Worm (Caenorhabditis elegans): ENCODE measurements around the gene moa-1.

moa-1 gene

ce11 chrIII:1997569-1997968 lies 27.9 kb upstream of the moa-1 start, which contains the start of gene lgc-42:
lgc-42 (plus strand) TSS chrIII:1997869.
- no peak for TF ChIP-seq fkh-4 (tag; optimal IDR thresholded peaks at IDR 0.05; ENCODE audit: borderline replicate concordance)
- peak; percentile 1 for TF ChIP-seq nhr-85 (tag)

- no peak for TF ChIP-seq ceh-63 (GFP tag; optimal IDR thresholded peaks at IDR 0.05)
- no peak for TF ChIP-seq ceh-90 (tag; optimal IDR thresholded peaks at IDR 0.05)
- no peak for TF ChIP-seq hpl-2 (GFP tag; optimal IDR thresholded peaks at IDR 0.05)
- no peak for TF ChIP-seq fkh-10 (GFP tag; optimal IDR thresholded peaks at IDR 0.05)
- TF ChIP-seq nhr-47 (tag; optimal IDR thresholded peaks at IDR 0.05), result no peak
- TF ChIP-seq lsy-2 (tag; optimal IDR thresholded peaks at IDR 0.05), result no peak
- TF ChIP-seq lin-13 (GFP tag; optimal IDR thresholded peaks at IDR 0.05), result no peak
- TF ChIP-seq blmp-1 (tag; optimal IDR thresholded peaks at IDR 0.05), result no peak
- TF ChIP-seq nhr-85 (tag), result no peak
Observed at ce11 chrIII:1989940-1990339, 20.2 kb upstream of the moa-1 start.

- no peak for TF ChIP-seq ceh-63 (GFP tag; optimal IDR thresholded peaks at IDR 0.05)
- TF ChIP-seq sox-4 (tag; optimal IDR thresholded peaks at IDR 0.05), result no peak
- no peak for TF ChIP-seq aly-2 (tag; optimal IDR thresholded peaks at IDR 0.05)
- TF ChIP-seq hlh-17 (GFP tag; optimal IDR thresholded peaks at IDR 0.05; ENCODE audit: borderline replicate concordance), result no peak
- no peak for TF ChIP-seq efl-1 (optimal IDR thresholded peaks at IDR 0.05)
- peak in 1 of 2 experiments; percentile 29 for TF ChIP-seq efl-1 (GFP tag; optimal IDR thresholded peaks at IDR 0.05 in 1 of 2)
- no peak for TF ChIP-seq unc-62 (GFP tag; optimal IDR thresholded peaks at IDR 0.05)
- no peak for TF ChIP-seq ceh-8 (GFP tag; optimal IDR thresholded peaks at IDR 0.05)
Observed at ce11 chrIII:1987693-1988092, 18.0 kb upstream of the moa-1 start, which contains the start of gene Y39A3B.8. Y39A3B.8 (plus strand) TSS chrIII:1987993.

- no peak for TF ChIP-seq efl-1 (optimal IDR thresholded peaks at IDR 0.05)
- peak in 1 of 2 experiments; percentile 9 for TF ChIP-seq efl-1 (GFP tag; optimal IDR thresholded peaks at IDR 0.05 in 1 of 2)
- no peak for TF ChIP-seq ceh-88 (GFP tag; IDR thresholded peaks at IDR 0.05)
- TF ChIP-seq ces-1 (GFP tag; optimal IDR thresholded peaks at IDR 0.05), result no peak
- no peak for TF ChIP-seq lin-35 (GFP tag; optimal IDR thresholded peaks at IDR 0.05)
- no peak for TF ChIP-seq hpl-2 (GFP tag; optimal IDR thresholded peaks at IDR 0.05)
Observed at ce11 chrIII:1984860-1985259, 15.2 kb upstream of the moa-1 start, which contains the start of gene Y39A3B.7. Y39A3B.7 (minus strand) TSS chrIII:1984960.

ce11 chrIII:1982597-1983244 lies 13.0 kb upstream of the moa-1 start, which contains the start of gene srd-66:
srd-66 (minus strand) TSS chrIII:1982647.
- no peak for TF ChIP-seq unc-62 (GFP tag; optimal IDR thresholded peaks at IDR 0.05)
- TF ChIP-seq blmp-1 (tag; optimal IDR thresholded peaks at IDR 0.05), result no peak
- no peak for TF ChIP-seq lin-14 (GFP tag; optimal IDR thresholded peaks at IDR 0.05)
- no peak for TF ChIP-seq aly-2 (tag; optimal IDR thresholded peaks at IDR 0.05)
- TF ChIP-seq ztf-4 (tag; optimal IDR thresholded peaks at IDR 0.05), result no peak
- no peak for TF ChIP-seq grh-1 (GFP tag; IDR thresholded peaks at IDR 0.05)
- no peak for TF ChIP-seq zag-1 (tag; optimal IDR thresholded peaks at IDR 0.05)
- no peak for TF ChIP-seq pax-3 (tag; optimal IDR thresholded peaks at IDR 0.05)

ce11 chrIII:1981467-1981866 lies 11.8 kb upstream of the moa-1 start:
- no peak for TF ChIP-seq unc-86 (tag; optimal IDR thresholded peaks at IDR 0.05)
- no peak for TF ChIP-seq nhr-19 (GFP tag; conservative IDR thresholded peaks at IDR 0.05)
- no peak for TF ChIP-seq mab-9 (GFP tag; IDR thresholded peaks at IDR 0.05)
- TF ChIP-seq nhr-237 (tag; optimal IDR thresholded peaks at IDR 0.05), result no peak

- no peak for TF ChIP-seq jun-1 (tag; optimal IDR thresholded peaks at IDR 0.05)
- TF ChIP-seq unc-62 (GFP tag; optimal IDR thresholded peaks at IDR 0.05), result no peak
- TF ChIP-seq C16A3.4 (tag; optimal IDR thresholded peaks at IDR 0.05), result no peak
- TF ChIP-seq fkh-8 (tag; optimal IDR thresholded peaks at IDR 0.05), result no peak
- no peak for TF ChIP-seq ztf-11 (tag; optimal IDR thresholded peaks at IDR 0.05)
- no peak for TF ChIP-seq C34B4.2 (tag; optimal IDR thresholded peaks at IDR 0.05)
- TF ChIP-seq tlp-1 (tag; optimal IDR thresholded peaks at IDR 0.05), result no peak
- no peak for TF ChIP-seq sptf-1 (tag; optimal IDR thresholded peaks at IDR 0.05)
- TF ChIP-seq snu-23 (GFP tag; optimal IDR thresholded peaks at IDR 0.05), result no peak
- TF ChIP-seq fkh-10 (GFP tag; optimal IDR thresholded peaks at IDR 0.05), result no peak
- TF ChIP-seq skn-1 (tag; optimal IDR thresholded peaks at IDR 0.05), result no peak
Observed at ce11 chrIII:1977424-1977823, 7.7 kb upstream of the moa-1 start.
